Fruit fly (Drosophila melanogaster): ENCODE measurements around the gene FBXO11.

The FBXO11 gene

dm6 chr3R:9784341-9785062 is 24.7 kb downstream of the FBXO11 start, which contains the start of the genes MtnA and CG8500 (continued):
- TF ChIP-seq GATAd (GFP tag; optimal IDR thresholded peaks at IDR 0.05), result no peak
- TF ChIP-seq brk (GFP tag; optimal IDR thresholded peaks at IDR 0.05), result no peak
- no peak for TF ChIP-seq dsf (GFP tag; optimal IDR thresholded peaks at IDR 0.05; ENCODE audit: borderline replicate concordance)
- no peak for TF ChIP-seq Dfd (GFP tag; optimal IDR thresholded peaks at IDR 0.05)
- no peak for TF ChIP-seq Sp1 (GFP tag; optimal IDR thresholded peaks at IDR 0.05)
- TF ChIP-seq fru (GFP tag; optimal IDR thresholded peaks at IDR 0.05), result no peak

dm6 chr3R:9783240-9783917 is 25.8 kb downstream of the FBXO11 start:
- TF ChIP-seq Hnf4 (GFP tag; optimal IDR thresholded peaks at IDR 0.05) (peak; percentile 33), Hr78 (GFP tag; optimal IDR thresholded peaks at IDR 0.05) (no peak), N (GFP tag; optimal IDR thresholded peaks at IDR 0.05) (no peak), ey (GFP tag; optimal IDR thresholded peaks at IDR 0.05) (no peak), foxo (GFP tag; optimal IDR thresholded peaks at IDR 0.05) (no peak), Hr83 (GFP tag; optimal IDR thresholded peaks at IDR 0.05; ENCODE audit: poor library complexity, severe bottlenecking) (no peak), Mio (GFP tag; optimal IDR thresholded peaks at IDR 0.05) (no peak)

dm6 chr3R:9779764-9780163 is 29.4 kb downstream of the FBXO11 start, which contains the start of gene CG12947:
TSS of gene CG12947 (plus strand) at chr3R:9780064.
- no peak for TF ChIP-seq Myc (optimal IDR thresholded peaks at IDR 0.05)
- no peak for TF ChIP-seq psq (GFP tag; optimal IDR thresholded peaks at IDR 0.05)
- no peak for TF ChIP-seq dl (GFP tag; optimal IDR thresholded peaks at IDR 0.05; ENCODE audit: insufficient read depth in 1 of 2, partially characterized antibody in 2 of 2)
- TF ChIP-seq Hr78 (GFP tag; optimal IDR thresholded peaks at IDR 0.05), result no peak
- no peak for TF ChIP-seq woc (GFP tag; optimal IDR thresholded peaks at IDR 0.05)
- no peak for TF ChIP-seq tai (GFP tag; optimal IDR thresholded peaks at IDR 0.05)
- TF ChIP-seq jim (GFP tag; optimal IDR thresholded peaks at IDR 0.05), result no peak
- TF ChIP-seq Vsx2 (GFP tag; optimal IDR thresholded peaks at IDR 0.05; ENCODE audit: partially characterized antibody), result no peak
- no peak for TF ChIP-seq Rel (GFP tag; optimal IDR thresholded peaks at IDR 0.05)
- no peak for TF ChIP-seq Rel (tag; optimal IDR thresholded peaks at IDR 0.05)
- TF ChIP-seq Abd-B (GFP tag; optimal IDR thresholded peaks at IDR 0.05), result no peak

- TF ChIP-seq Jra (GFP tag; optimal IDR thresholded peaks at IDR 0.05) (peak; percentile 67), Vsx2 (GFP tag; optimal IDR thresholded peaks at IDR 0.05; ENCODE audit: partially characterized antibody) (no peak), woc (GFP tag; optimal IDR thresholded peaks at IDR 0.05) (no peak), foxo (GFP tag; optimal IDR thresholded peaks at IDR 0.05) (peak in 1 of 2 experiments; percentile 91), psq (GFP tag; optimal IDR thresholded peaks at IDR 0.05) (peak; percentile 68), dl (GFP tag; optimal IDR thresholded peaks at IDR 0.05; ENCODE audit: insufficient read depth in 1 of 2, partially characterized antibody in 2 of 2) (no peak), Dfd (GFP tag; optimal IDR thresholded peaks at IDR 0.05) (no peak), jim (GFP tag; optimal IDR thresholded peaks at IDR 0.05) (peak; percentile 92), ey (GFP tag; optimal IDR thresholded peaks at IDR 0.05) (peak; percentile 77), Mio (GFP tag; optimal IDR thresholded peaks at IDR 0.05) (no peak), dsf (GFP tag; optimal IDR thresholded peaks at IDR 0.05; ENCODE audit: borderline replicate concordance) (peak; percentile 48), GATAd (GFP tag; optimal IDR thresholded peaks at IDR 0.05) (no peak), Abd-B (GFP tag; optimal IDR thresholded peaks at IDR 0.05) (no peak), h (GFP tag; optimal IDR thresholded peaks at IDR 0.05) (peak; percentile 86), Rel (GFP tag; optimal IDR thresholded peaks at IDR 0.05) (no peak), Rel (tag; optimal IDR thresholded peaks at IDR 0.05) (peak; percentile 69), Sp1 (GFP tag; optimal IDR thresholded peaks at IDR 0.05) (peak; percentile 72), CrebA (GFP tag; optimal IDR thresholded peaks at IDR 0.05; ENCODE audit: borderline replicate concordance) (no peak), CG9705 (GFP tag; optimal IDR thresholded peaks at IDR 0.05) (peak; percentile 85), CG32264 (GFP tag; optimal IDR thresholded peaks at IDR 0.05) (no peak), HLH106 (tag; optimal IDR thresholded peaks at IDR 0.05) (peak; percentile 72), sv (GFP tag; optimal IDR thresholded peaks at IDR 0.05) (peak; percentile 83), br (GFP tag; optimal IDR thresholded peaks at IDR 0.05) (peak; percentile 83), usp (GFP tag; optimal IDR thresholded peaks at IDR 0.05) (no peak), dmrt93B (GFP tag; optimal IDR thresholded peaks at IDR 0.05) (peak; percentile 74), fru (GFP tag; optimal IDR thresholded peaks at IDR 0.05) (peak; percentile 72), rgr (GFP tag; optimal IDR thresholded peaks at IDR 0.05) (peak; percentile 87), tai (GFP tag; optimal IDR thresholded peaks at IDR 0.05) (no peak), sage (GFP tag; optimal IDR thresholded peaks at IDR 0.05) (no peak), pan (optimal IDR thresholded peaks at IDR 0.05) (no peak), lola (GFP tag; optimal IDR thresholded peaks at IDR 0.05) (no peak), Myc (optimal IDR thresholded peaks at IDR 0.05) (peak; percentile 70), Hnf4 (GFP tag; optimal IDR thresholded peaks at IDR 0.05) (peak; percentile 84), brk (GFP tag; optimal IDR thresholded peaks at IDR 0.05) (no peak), Hr83 (GFP tag; optimal IDR thresholded peaks at IDR 0.05; ENCODE audit: poor library complexity, severe bottlenecking) (peak; percentile 98), OdsH (GFP tag; optimal IDR thresholded peaks at IDR 0.05) (peak; percentile 73), Dif (GFP tag; optimal IDR thresholded peaks at IDR 0.05; ENCODE audit: partially characterized antibody) (peak; percentile 28), Hr78 (GFP tag; optimal IDR thresholded peaks at IDR 0.05) (no peak)
Measured at dm6 chr3R:9777941-9778360, 31.2 kb downstream of the FBXO11 start, which contains the start of gene RpS29. TSS of gene RpS29 (plus strand) at chr3R:9778042.

Measured in whole organism, wandering third instar larva.